Worm (Caenorhabditis elegans): Measurements from ENCODE around the gene T07G12.4.
A peak's percentile ranks its signal among the peaks of the same experiment; 100 is the strongest.

Gene T07G12.4

ce11 chrIV:10533639-10534038, 4.8 kb downstream of the T07G12.4 start, which contains the start of gene T07G12.3:
Gene T07G12.3 (plus strand): TSS chrIV:10533939.
- TF ChIP-seq hlh-13 (GFP tag; optimal IDR thresholded peaks at IDR 0.05) (no peak), fkh-10 (GFP tag; optimal IDR thresholded peaks at IDR 0.05) (no peak), gmeb-2 (tag; optimal IDR thresholded peaks at IDR 0.05) (no peak), unc-3 (GFP tag; conservative IDR thresholded peaks at IDR 0.05) (no peak), unc-3 (tag; optimal IDR thresholded peaks at IDR 0.05) (no peak), hlh-6 (tag; optimal IDR thresholded peaks at IDR 0.05) (no peak), elt-4 (tag; optimal IDR thresholded peaks at IDR 0.05) (no peak), tbx-7 (tag; optimal IDR thresholded peaks at IDR 0.05) (no peak), fax-1 (tag; optimal IDR thresholded peaks at IDR 0.05) (no peak), ceh-22 (tag; optimal IDR thresholded peaks at IDR 0.05) (no peak), lin-11 (tag; optimal IDR thresholded peaks at IDR 0.05) (no peak), unc-86 (tag; optimal IDR thresholded peaks at IDR 0.05) (no peak), dve-1 (tag; optimal IDR thresholded peaks at IDR 0.05) (no peak), ttx-3 (tag; optimal IDR thresholded peaks at IDR 0.05) (no peak)

ce11 chrIV:10530648-10531047, 7.8 kb downstream of the T07G12.4 start, which contains the start of gene T07G12.2:
Gene T07G12.2 (plus strand): TSS chrIV:10530709.
- no peak for TF ChIP-seq ztf-16 (tag; optimal IDR thresholded peaks at IDR 0.05)
- TF ChIP-seq ceh-14 (tag; optimal IDR thresholded peaks at IDR 0.05), result no peak
- no peak for TF ChIP-seq nfya-1 (tag; optimal IDR thresholded peaks at IDR 0.05)
- TF ChIP-seq unc-42 (tag; optimal IDR thresholded peaks at IDR 0.05), result no peak
- no peak for TF ChIP-seq hlh-6 (tag; optimal IDR thresholded peaks at IDR 0.05)
- no peak for TF ChIP-seq fax-1 (tag; optimal IDR thresholded peaks at IDR 0.05)
- no peak for TF ChIP-seq ceh-19 (GFP tag; optimal IDR thresholded peaks at IDR 0.05)
- no peak for TF ChIP-seq lin-11 (tag; optimal IDR thresholded peaks at IDR 0.05)
- TF ChIP-seq pax-1 (tag; optimal IDR thresholded peaks at IDR 0.05), result no peak
- TF ChIP-seq syd-9 (tag; optimal IDR thresholded peaks at IDR 0.05), result no peak
- TF ChIP-seq K02D7.2 (tag; optimal IDR thresholded peaks at IDR 0.05), result no peak
- no peak for TF ChIP-seq ceh-30 (tag; optimal IDR thresholded peaks at IDR 0.05)
- no peak for TF ChIP-seq ceh-45 (GFP tag; IDR thresholded peaks at IDR 0.05)
- TF ChIP-seq nhr-11 (tag; optimal IDR thresholded peaks at IDR 0.05), result no peak
- TF ChIP-seq sox-2 (GFP tag; IDR thresholded peaks at IDR 0.05), result no peak
- no peak for TF ChIP-seq Y22D7AL.16 (tag; optimal IDR thresholded peaks at IDR 0.05)
- TF ChIP-seq unc-3 (GFP tag; conservative IDR thresholded peaks at IDR 0.05), result no peak
- TF ChIP-seq unc-3 (tag; optimal IDR thresholded peaks at IDR 0.05), result no peak
- no peak for TF ChIP-seq T23F11.4 (GFP tag; optimal IDR thresholded peaks at IDR 0.05)

ce11 chrIV:10524095-10524829, 14.2 kb downstream of the T07G12.4 start, which contains the start of gene C02F4.5:
Gene C02F4.5 (minus strand): TSS chrIV:10524145.
- peak; percentile 27 for TF ChIP-seq unc-42 (tag; optimal IDR thresholded peaks at IDR 0.05)
- TF ChIP-seq hlh-15 (tag; optimal IDR thresholded peaks at IDR 0.05), result no peak

- TF ChIP-seq fkh-10 (GFP tag; optimal IDR thresholded peaks at IDR 0.05), result no peak
- no peak for TF ChIP-seq lin-11 (tag; optimal IDR thresholded peaks at IDR 0.05)
- no peak for TF ChIP-seq nfya-1 (tag; optimal IDR thresholded peaks at IDR 0.05)
- no peak for TF ChIP-seq dve-1 (tag; optimal IDR thresholded peaks at IDR 0.05)
- no peak for TF ChIP-seq unc-86 (tag; optimal IDR thresholded peaks at IDR 0.05)
- no peak for TF ChIP-seq ref-2 (tag; optimal IDR thresholded peaks at IDR 0.05)
- no peak for TF ChIP-seq C08G9.2 (tag; optimal IDR thresholded peaks at IDR 0.05)
- no peak for TF ChIP-seq C38D4.7 (GFP tag; optimal IDR thresholded peaks at IDR 0.05)
- TF ChIP-seq hlh-8 (tag; optimal IDR thresholded peaks at IDR 0.05), result no peak
- TF ChIP-seq fkh-6 (tag; optimal IDR thresholded peaks at IDR 0.05), result no peak
- TF ChIP-seq ceh-30 (tag; optimal IDR thresholded peaks at IDR 0.05), result no peak
- no peak for TF ChIP-seq fax-1 (tag; optimal IDR thresholded peaks at IDR 0.05)
- TF ChIP-seq odd-2 (tag; optimal IDR thresholded peaks at IDR 0.05), result no peak
- TF ChIP-seq mec-3 (tag; optimal IDR thresholded peaks at IDR 0.05; ENCODE audit: borderline replicate concordance), result no peak
These were observed 17.4 kb downstream of the T07G12.4 start, which contains the start of gene cal-4 for ce11 chrIV:10521106-10521505. Gene cal-4 (plus strand): TSS chrIV:10521406.
